Worm (Caenorhabditis elegans) whole organism, mixed stage, embryonic: ENCODE results near the gene ins-39.

Experiments
- blmp-1 ChIP-seq: fragments of 150-350 bp; optimal IDR thresholded peaks from 2 replicates; lab custom pipeline; 2014; ENCODE audit warnings: missing biosample characterization, missing genetic modification characterization
- elt-1 ChIP-seq: sonication (generic microtip); optimal IDR thresholded peaks from 2 replicates; lab custom pipeline; 2017; ENCODE audit warnings: missing genetic modification characterization, mild to moderate bottlenecking, missing compliant biosample characterization, antibody characterized with exemption, moderate library complexity, borderline replicate concordance; ENCODE audit not compliant: insufficient read depth
- elt-3 ChIP-seq: fragments of 150-350 bp; optimal IDR thresholded peaks from 2 replicates; lab custom pipeline; 2014; ENCODE audit warnings: missing biosample characterization, missing genetic modification characterization
- nhr-12 ChIP-seq: fragments of 150-350 bp; optimal IDR thresholded peaks from 2 replicates; lab custom pipeline; 2014; ENCODE audit warnings: missing biosample characterization, missing genetic modification characterization
- snpc-4 ChIP-seq: fragments of 150-350 bp; optimal IDR thresholded peaks from 2 replicates; lab custom pipeline; 2014; ENCODE audit warnings: missing biosample characterization, missing genetic modification characterization

DNA sequence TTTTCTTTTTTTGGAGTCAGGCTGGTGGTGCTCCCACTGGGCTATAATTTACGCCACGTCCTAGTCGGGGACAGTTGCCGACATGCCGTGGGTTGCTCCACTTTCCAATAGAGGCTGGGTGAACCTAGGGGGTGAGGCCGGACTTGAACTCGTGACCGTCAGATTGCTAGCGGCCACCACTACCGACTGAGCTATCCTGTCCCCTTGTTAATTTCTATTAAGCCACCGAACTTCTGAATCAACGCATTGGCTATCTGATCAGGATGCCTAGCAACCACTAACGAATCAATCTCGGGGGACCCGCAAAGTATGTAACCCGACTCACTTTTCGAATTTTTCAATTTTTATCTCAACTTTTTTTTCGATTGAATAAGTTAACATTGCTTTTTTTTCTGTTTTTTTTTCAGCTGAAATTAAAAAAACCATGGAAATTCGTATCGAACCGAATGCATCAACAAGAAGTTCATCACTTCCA is 42.7 kb upstream of the ins-39 start, which contains the start of gene F56C3.1:
- TF ChIP-seq snpc-4 (tag; lab: Kevin White, UChicago) (no peak), elt-3 (no peak), blmp-1 (tag; lab: Kevin White, UChicago) (no peak), nhr-12 (tag; lab: Kevin White, UChicago) (no peak), elt-1 (tag; lab: Kevin White, UChicago) (no peak)
